Fruit fly (Drosophila melanogaster) whole organism, wandering third instar larva: Measurements from ENCODE around the gene CG14543.

ENCODE experiments used
- br ChIP-seq: fragments of 200-800 bp; sonication (Bioruptor generic); optimal IDR thresholded peaks from 2 replicates; lab custom pipeline; 2016; ENCODE audit warnings: missing biosample characterization, missing genetic modification characterization
- psq ChIP-seq: fragments of 200-800 bp; sonication (Bioruptor generic); optimal IDR thresholded peaks from 3 replicates; lab custom pipeline; 2017; ENCODE audit warnings: missing biosample characterization, mild to moderate bottlenecking, missing genetic modification characterization, moderate library complexity

DNA sequence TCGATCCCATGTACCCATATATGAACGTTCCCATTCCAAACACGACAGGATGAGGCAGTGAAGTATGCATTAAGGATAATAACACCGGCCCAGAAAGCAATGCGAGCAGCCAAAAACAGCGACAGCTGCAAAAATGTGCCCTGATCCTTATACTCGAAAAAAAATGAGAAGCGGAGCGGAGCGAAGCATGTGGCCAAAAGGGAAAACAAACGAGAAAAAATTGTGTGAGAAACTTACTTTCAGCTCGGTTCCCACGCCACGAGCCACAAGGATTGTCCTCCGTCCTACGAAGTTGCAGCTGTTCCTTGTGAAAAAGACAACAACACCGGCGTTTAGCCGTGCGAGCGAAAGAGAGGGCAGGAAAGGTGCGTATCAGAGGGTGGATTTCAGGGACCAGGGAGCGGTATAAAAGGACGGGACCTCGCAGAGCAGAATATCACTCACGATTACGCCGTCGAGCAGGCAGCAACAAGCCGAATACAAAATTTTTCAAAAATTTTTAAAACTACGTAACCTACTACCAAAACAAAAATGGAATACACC lies 16.6 kb upstream of the CG14543 start:
- TF ChIP-seq psq (GFP tag; lab: Kevin White, UChicago) (no peak), br (GFP tag; lab: Kevin White, UChicago) (no peak)
